ENCODE assay signal across 1 fruit fly cellular context in the genomic region with DNA sequence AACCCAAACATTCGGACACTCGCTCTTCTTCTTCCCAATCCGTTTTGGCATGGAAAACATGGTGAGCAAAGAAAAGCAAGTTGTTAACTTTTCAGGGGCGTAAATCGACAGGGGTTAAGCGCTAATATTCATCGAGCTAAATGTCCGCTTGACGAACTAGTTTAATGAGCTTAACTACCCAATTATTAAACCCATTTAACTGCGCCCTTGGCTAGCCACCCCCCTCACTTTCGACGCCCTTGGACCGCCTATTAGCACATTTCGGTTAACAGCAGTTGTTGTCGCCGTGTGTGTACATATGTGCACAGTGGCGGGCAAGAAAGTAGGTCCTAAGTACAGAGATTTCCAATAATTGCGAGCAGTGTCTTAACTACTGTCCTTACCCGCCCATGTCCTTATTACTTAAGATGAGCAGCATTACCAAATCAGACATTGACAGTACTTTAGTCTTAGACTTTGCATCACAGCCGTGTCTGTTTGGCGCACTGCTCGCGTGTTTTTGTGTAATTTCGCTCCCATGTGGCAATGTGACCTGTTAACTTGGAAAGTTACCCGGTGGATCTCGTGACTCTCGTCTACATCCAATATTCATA.
TF ChIP-seq lines count a peak whose summit lies in the region.

No protein-coding gene starts in this region.

TF ChIP-seq in whole organism, embryonic, 481 proteins besides CTCF, POLR2A, EP300 and RAD21 (continued from another document and continues in another):
- TF ChIP-seq CG14860 (GFP tag; IDR thresholded peaks at IDR 0.05; lab: Robert Waterston, UW; ENCODE audit: partially characterized antibody), result no peak
- TF ChIP-seq pho (GFP tag; optimal IDR thresholded peaks at IDR 0.05; lab: Kevin White, UChicago), result peak; percentile 97
- no peak for TF ChIP-seq CG2129 (GFP tag; IDR thresholded peaks at IDR 0.05; lab: Robert Waterston, UW; ENCODE audit: partially characterized antibody)
- TF ChIP-seq CG3726 (GFP tag; IDR thresholded peaks at IDR 0.05; lab: Robert Waterston, UW), result no peak; the same call in 1 of the 3 replicates
- TF ChIP-seq CG3065 (GFP tag; optimal IDR thresholded peaks at IDR 0.05; lab: Kevin White, UChicago), result peak; percentile 79
- peak; percentile 46 for TF ChIP-seq Lhr (GFP tag; optimal IDR thresholded peaks at IDR 0.05; lab: Kevin White, UChicago)
- TF ChIP-seq CG3847 (GFP tag; IDR thresholded peaks at IDR 0.05; lab: Robert Waterston, UW), result peak; percentile 94
- TF ChIP-seq Sin3A (optimal IDR thresholded peaks at IDR 0.05; lab: Kevin White, UChicago), result no peak
- peak; percentile 89 for TF ChIP-seq klu (GFP tag; IDR thresholded peaks at IDR 0.05; lab: Robert Waterston, UW)
- peak; percentile 21 for TF ChIP-seq CG30020 (tag; optimal IDR thresholded peaks at IDR 0.05; lab: Kevin White, UChicago)
- TF ChIP-seq CG4730 (GFP tag; IDR thresholded peaks at IDR 0.05; lab: Robert Waterston, UW), result peak; percentile 88
- no peak for TF ChIP-seq Kr (GFP tag; optimal IDR thresholded peaks at IDR 0.05; lab: Kevin White, UChicago)
- peak; percentile 91 for TF ChIP-seq lbe (GFP tag; optimal IDR thresholded peaks at IDR 0.05; lab: Kevin White, UChicago)
- peak; percentile 97 for TF ChIP-seq Antp (GFP tag; optimal IDR thresholded peaks at IDR 0.05; lab: Kevin White, UChicago)
- TF ChIP-seq da (GFP tag; optimal IDR thresholded peaks at IDR 0.05; lab: Kevin White, UChicago), result peak; percentile 79
- 0 out of 3 replicates have a peak, but pooled peaks have one; percentile 36 for TF ChIP-seq z (GFP tag; IDR thresholded peaks at IDR 0.05; lab: Robert Waterston, UW)
- TF ChIP-seq Ravus (GFP tag; IDR thresholded peaks at IDR 0.05; lab: Robert Waterston, UW), result peak; percentile 70
- TF ChIP-seq CG17328 (GFP tag; IDR thresholded peaks at IDR 0.05; lab: Robert Waterston, UW), result peak; percentile 90
- peak; percentile 68 for TF ChIP-seq CG31365 (tag; optimal IDR thresholded peaks at IDR 0.05; lab: Kevin White, UChicago)
- TF ChIP-seq CG10321 (GFP tag; IDR thresholded peaks at IDR 0.05; lab: Robert Waterston, UW), result 0 out of 2 replicates have a peak, but pooled peaks have one; percentile 18
- peak; percentile 94 for TF ChIP-seq Meics (GFP tag; optimal IDR thresholded peaks at IDR 0.05; lab: Kevin White, UChicago)
- TF ChIP-seq row (GFP tag; IDR thresholded peaks at IDR 0.05; lab: Robert Waterston, UW), result peak; percentile 91
- peak; percentile 86 for TF ChIP-seq Oli (tag; optimal IDR thresholded peaks at IDR 0.05; lab: Kevin White, UChicago)
- TF ChIP-seq schlank (tag; optimal IDR thresholded peaks at IDR 0.05; lab: Kevin White, UChicago), result peak; percentile 94
- peak; percentile 96 for TF ChIP-seq fu2 (GFP tag; optimal IDR thresholded peaks at IDR 0.05; lab: Kevin White, UChicago)
- TF ChIP-seq grn (GFP tag; optimal IDR thresholded peaks at IDR 0.05; lab: Kevin White, UChicago), result no peak
- peak; percentile 95 for TF ChIP-seq Atf6 (GFP tag; IDR thresholded peaks at IDR 0.05; lab: Robert Waterston, UW)
- peak; percentile 68 for TF ChIP-seq CG10979 (tag; optimal IDR thresholded peaks at IDR 0.05; lab: Kevin White, UChicago)
- TF ChIP-seq Pdp1 (GFP tag; optimal IDR thresholded peaks at IDR 0.05; lab: Kevin White, UChicago), result peak; percentile 92 to 94
- TF ChIP-seq CG3407 (GFP tag; optimal IDR thresholded peaks at IDR 0.05; lab: Kevin White, UChicago), result peak; percentile 77
- TF ChIP-seq gce (GFP tag; IDR thresholded peaks at IDR 0.05; lab: Robert Waterston, UW), result peak; percentile 83
- TF ChIP-seq bab2 (GFP tag; optimal IDR thresholded peaks at IDR 0.05; lab: Kevin White, UChicago), result peak; percentile 95
- TF ChIP-seq Hsf (GFP tag; optimal IDR thresholded peaks at IDR 0.05; lab: Kevin White, UChicago), result peak; percentile 95
- TF ChIP-seq CG10366 (GFP tag; IDR thresholded peaks at IDR 0.05; lab: Robert Waterston, UW), result peak; percentile 94
- peak; percentile 89 for TF ChIP-seq CG9727 (GFP tag; optimal IDR thresholded peaks at IDR 0.05; lab: Kevin White, UChicago)
- peak; percentile 98 for TF ChIP-seq NFAT (GFP tag; IDR thresholded peaks at IDR 0.05; lab: Robert Waterston, UW)
- TF ChIP-seq Dek (tag; optimal IDR thresholded peaks at IDR 0.05; lab: Kevin White, UChicago), result peak; percentile 91
- peak; percentile 92 for TF ChIP-seq NfI (GFP tag; optimal IDR thresholded peaks at IDR 0.05; lab: Kevin White, UChicago)
- peak; percentile 63 for TF ChIP-seq CG8281 (tag; optimal IDR thresholded peaks at IDR 0.05; lab: Kevin White, UChicago)
- peak; percentile 83 for TF ChIP-seq CG11093 (GFP tag; IDR thresholded peaks at IDR 0.05; lab: Robert Waterston, UW)
- TF ChIP-seq CG10543 (GFP tag; optimal IDR thresholded peaks at IDR 0.05; lab: Kevin White, UChicago), result peak; percentile 16
- peak; percentile 79 for TF ChIP-seq disco-r (GFP tag; optimal IDR thresholded peaks at IDR 0.05; lab: Kevin White, UChicago)
- peak; percentile 94 for TF ChIP-seq wdn (GFP tag; IDR thresholded peaks at IDR 0.05; lab: Robert Waterston, UW)
- TF ChIP-seq Jarid2 (GFP tag; optimal IDR thresholded peaks at IDR 0.05; lab: Kevin White, UChicago), result peak; percentile 63
- TF ChIP-seq shn (GFP tag; optimal IDR thresholded peaks at IDR 0.05; lab: Kevin White, UChicago), result peak; percentile 95
- TF ChIP-seq CG16815 (GFP tag; optimal IDR thresholded peaks at IDR 0.05; lab: Kevin White, UChicago), result peak; percentile 92
- peak; percentile 93 for TF ChIP-seq so (GFP tag; IDR thresholded peaks at IDR 0.05; lab: Robert Waterston, UW)
- TF ChIP-seq Aef1 (GFP tag; IDR thresholded peaks at IDR 0.05; lab: Robert Waterston, UW), result peak; percentile 93
- TF ChIP-seq Elba2 (GFP tag; optimal IDR thresholded peaks at IDR 0.05; lab: Kevin White, UChicago), result peak; percentile 61
- peak; percentile 89 for TF ChIP-seq Myb (GFP tag; optimal IDR thresholded peaks at IDR 0.05; lab: Kevin White, UChicago)
- TF ChIP-seq pnt (GFP tag; optimal IDR thresholded peaks at IDR 0.05; lab: Kevin White, UChicago), result peak; percentile 91
- TF ChIP-seq CG2199 (GFP tag; IDR thresholded peaks at IDR 0.05; lab: Robert Waterston, UW), result peak; percentile 85; the same call in 2 of the 3 replicates
- TF ChIP-seq CG16863 (GFP tag; optimal IDR thresholded peaks at IDR 0.05; lab: Kevin White, UChicago), result peak; percentile 92
- peak; percentile 84 for TF ChIP-seq ase (GFP tag; IDR thresholded peaks at IDR 0.05; lab: Robert Waterston, UW)
- peak; percentile 76 for TF ChIP-seq CG18262 (tag; optimal IDR thresholded peaks at IDR 0.05; lab: Kevin White, UChicago)
- peak; percentile 53 for TF ChIP-seq dmrt11E (tag; optimal IDR thresholded peaks at IDR 0.05; lab: Kevin White, UChicago)
- peak; percentile 97 for TF ChIP-seq lab (GFP tag; optimal IDR thresholded peaks at IDR 0.05; lab: Kevin White, UChicago)
- no peak for TF ChIP-seq CG17912 (GFP tag; optimal IDR thresholded peaks at IDR 0.05; lab: Kevin White, UChicago)
- TF ChIP-seq jumu (GFP tag; optimal IDR thresholded peaks at IDR 0.05; lab: Kevin White, UChicago), result peak; percentile 93
- no peak for TF ChIP-seq tll (GFP tag; optimal IDR thresholded peaks at IDR 0.05; lab: Kevin White, UChicago)
- TF ChIP-seq vnd (GFP tag; IDR thresholded peaks at IDR 0.05; lab: Robert Waterston, UW; ENCODE audit: partially characterized antibody), result no peak
- peak; percentile 75 for TF ChIP-seq ap (GFP tag; IDR thresholded peaks at IDR 0.05; lab: Robert Waterston, UW)
- no peak for TF ChIP-seq unc-4 (GFP tag; IDR thresholded peaks at IDR 0.05; lab: Robert Waterston, UW; ENCODE audit: partially characterized antibody)
- TF ChIP-seq CG8290 (GFP tag; optimal IDR thresholded peaks at IDR 0.05; lab: Kevin White, UChicago), result peak; percentile 29
- TF ChIP-seq CG8290 (tag; optimal IDR thresholded peaks at IDR 0.05; lab: Kevin White, UChicago), result peak in 1 of 2 experiments; percentile 99
- peak; percentile 99 for TF ChIP-seq Rfx (GFP tag; IDR thresholded peaks at IDR 0.05; lab: Robert Waterston, UW)
- no peak for TF ChIP-seq Sry-β (GFP tag; optimal IDR thresholded peaks at IDR 0.05; lab: Kevin White, UChicago)
- peak; percentile 94 for TF ChIP-seq CG14441 (GFP tag; IDR thresholded peaks at IDR 0.05; lab: Robert Waterston, UW)
- TF ChIP-seq CG2120 (GFP tag; optimal IDR thresholded peaks at IDR 0.05; lab: Kevin White, UChicago), result peak; percentile 99
- peak; percentile 97 for TF ChIP-seq CG11456 (GFP tag; IDR thresholded peaks at IDR 0.05; lab: Robert Waterston, UW)
- TF ChIP-seq gem (tag; optimal IDR thresholded peaks at IDR 0.05; lab: Kevin White, UChicago), result peak; percentile 92
- peak; percentile 90 for TF ChIP-seq crc (GFP tag; optimal IDR thresholded peaks at IDR 0.05; lab: Kevin White, UChicago)
- TF ChIP-seq pum (GFP tag; optimal IDR thresholded peaks at IDR 0.05; lab: Kevin White, UChicago), result peak; percentile 93
- TF ChIP-seq C15 (GFP tag; IDR thresholded peaks at IDR 0.05; lab: Robert Waterston, UW), result peak; percentile 70; the same call in 2 of the 3 replicates
- TF ChIP-seq CrebB (tag; optimal IDR thresholded peaks at IDR 0.05; lab: Kevin White, UChicago), result peak; percentile 86
- TF ChIP-seq nom (GFP tag; optimal IDR thresholded peaks at IDR 0.05; lab: Kevin White, UChicago), result no peak
- no peak for TF ChIP-seq hb (GFP tag; IDR thresholded peaks at IDR 0.05; lab: Robert Waterston, UW; ENCODE audit: partially characterized antibody)
- peak; percentile 48 for TF ChIP-seq sima (GFP tag; optimal IDR thresholded peaks at IDR 0.05; lab: Kevin White, UChicago)
- TF ChIP-seq CG13894 (tag; optimal IDR thresholded peaks at IDR 0.05; lab: Kevin White, UChicago), result peak; percentile 89
- peak; percentile 96 for TF ChIP-seq HmgD (GFP tag; optimal IDR thresholded peaks at IDR 0.05; lab: Kevin White, UChicago)
- no peak for TF ChIP-seq CG34224 (GFP tag; IDR thresholded peaks at IDR 0.05; lab: Robert Waterston, UW; ENCODE audit: partially characterized antibody)
- TF ChIP-seq NC2β (GFP tag; optimal IDR thresholded peaks at IDR 0.05; lab: Kevin White, UChicago), result peak; percentile 85
- peak; percentile 80 for TF ChIP-seq CG18011 (GFP tag; optimal IDR thresholded peaks at IDR 0.05; lab: Kevin White, UChicago)
- TF ChIP-seq sim (GFP tag; IDR thresholded peaks at IDR 0.05; lab: Robert Waterston, UW), result peak; percentile 84
- peak; percentile 84 for TF ChIP-seq GATAe (GFP tag; conservative IDR thresholded peaks at IDR 0.05; lab: Robert Waterston, UW)
- TF ChIP-seq CG4854 (GFP tag; optimal IDR thresholded peaks at IDR 0.05; lab: Kevin White, UChicago), result peak; percentile 86
- peak; percentile 88 for TF ChIP-seq CG8765 (GFP tag; IDR thresholded peaks at IDR 0.05; lab: Robert Waterston, UW)
- peak; percentile 74 for TF ChIP-seq btn (GFP tag; optimal IDR thresholded peaks at IDR 0.05; lab: Kevin White, UChicago)
- TF ChIP-seq slou (GFP tag; optimal IDR thresholded peaks at IDR 0.05; lab: Kevin White, UChicago), result peak; percentile 93
- TF ChIP-seq emc (GFP tag; optimal IDR thresholded peaks at IDR 0.05; lab: Kevin White, UChicago), result peak; percentile 85
- peak; percentile 93 for TF ChIP-seq her (GFP tag; optimal IDR thresholded peaks at IDR 0.05; lab: Kevin White, UChicago)
- peak; percentile 96 for TF ChIP-seq sens (GFP tag; lab: Kevin White, UChicago)
- no peak for TF ChIP-seq Stat92E (GFP tag; optimal IDR thresholded peaks at IDR 0.05; lab: Kevin White, UChicago)
- TF ChIP-seq ato (GFP tag; IDR thresholded peaks at IDR 0.05; lab: Robert Waterston, UW; ENCODE audit: partially characterized antibody), result no peak
- peak; percentile 86 for TF ChIP-seq CG8089 (GFP tag; optimal IDR thresholded peaks at IDR 0.05; lab: Kevin White, UChicago)
- peak; percentile 92 for TF ChIP-seq CG17359 (tag; optimal IDR thresholded peaks at IDR 0.05; lab: Kevin White, UChicago)
- no peak for TF ChIP-seq CG7271 (tag; optimal IDR thresholded peaks at IDR 0.05; lab: Kevin White, UChicago)
- TF ChIP-seq abd-A (tag; optimal IDR thresholded peaks at IDR 0.05; lab: Kevin White, UChicago), result peak; percentile 68
- TF ChIP-seq MBD-R2 (GFP tag; IDR thresholded peaks at IDR 0.05; lab: Robert Waterston, UW), result peak; percentile 91
- peak; percentile 72; the same call in 2 of the 3 replicates for TF ChIP-seq sr (GFP tag; IDR thresholded peaks at IDR 0.05; lab: Robert Waterston, UW)
- peak; percentile 75 for TF ChIP-seq Oaz (GFP tag; IDR thresholded peaks at IDR 0.05; lab: Robert Waterston, UW)
- peak; percentile 67 for TF ChIP-seq kni (GFP tag; optimal IDR thresholded peaks at IDR 0.05; lab: Kevin White, UChicago)
- peak; percentile 89 for TF ChIP-seq Atf-2 (GFP tag; optimal IDR thresholded peaks at IDR 0.05; lab: Kevin White, UChicago)
- peak; percentile 86 for TF ChIP-seq CG5245 (GFP tag; optimal IDR thresholded peaks at IDR 0.05; lab: Kevin White, UChicago)
- peak; percentile 89 for TF ChIP-seq pb (GFP tag; optimal IDR thresholded peaks at IDR 0.05; lab: Kevin White, UChicago)
- TF ChIP-seq Mes4 (GFP tag; optimal IDR thresholded peaks at IDR 0.05; lab: Kevin White, UChicago), result peak; percentile 80
- peak; percentile 75 for TF ChIP-seq Camta (GFP tag; optimal IDR thresholded peaks at IDR 0.05; lab: Kevin White, UChicago)
- TF ChIP-seq Hr3 (GFP tag; optimal IDR thresholded peaks at IDR 0.05; lab: Kevin White, UChicago), result peak; percentile 86
- TF ChIP-seq slp2 (GFP tag; optimal IDR thresholded peaks at IDR 0.05; lab: Kevin White, UChicago), result peak; percentile 90
- TF ChIP-seq Spps (tag; optimal IDR thresholded peaks at IDR 0.05; lab: Kevin White, UChicago), result peak; percentile 45
- TF ChIP-seq mam (GFP tag; optimal IDR thresholded peaks at IDR 0.05; lab: Kevin White, UChicago), result peak; percentile 98
- peak; percentile 95 for TF ChIP-seq Side (GFP tag; optimal IDR thresholded peaks at IDR 0.05; lab: Kevin White, UChicago)
- peak; percentile 88 for TF ChIP-seq CG6689 (GFP tag; IDR thresholded peaks at IDR 0.05; lab: Robert Waterston, UW)
- peak; percentile 91 for TF ChIP-seq ttk (GFP tag; IDR thresholded peaks at IDR 0.05; lab: Robert Waterston, UW)
- TF ChIP-seq odd (GFP tag; optimal IDR thresholded peaks at IDR 0.05; lab: Kevin White, UChicago), result peak; percentile 73
- TF ChIP-seq HHEX (GFP tag; optimal IDR thresholded peaks at IDR 0.05; lab: Kevin White, UChicago), result peak; percentile 92
- peak; percentile 93 for TF ChIP-seq bcd (GFP tag; optimal IDR thresholded peaks at IDR 0.05; lab: Kevin White, UChicago)
- TF ChIP-seq peb (GFP tag; IDR thresholded peaks at IDR 0.05; lab: Robert Waterston, UW), result peak; percentile 82
- TF ChIP-seq Xbp1 (GFP tag; optimal IDR thresholded peaks at IDR 0.05; lab: Kevin White, UChicago), result peak; percentile 93
- peak; percentile 73 for TF ChIP-seq Asciz (GFP tag; optimal IDR thresholded peaks at IDR 0.05; lab: Kevin White, UChicago)
- TF ChIP-seq CG8359 (GFP tag; optimal IDR thresholded peaks at IDR 0.05; lab: Kevin White, UChicago; ENCODE audit: borderline replicate concordance), result no peak
- peak; percentile 96 for TF ChIP-seq CG11247 (GFP tag; IDR thresholded peaks at IDR 0.05; lab: Robert Waterston, UW)
- peak in 1 of 3 experiments; percentile 47 for TF ChIP-seq lola (GFP tag; optimal IDR thresholded peaks at IDR 0.05; lab: Kevin White, UChicago)
